Worm (Caenorhabditis elegans) whole organism, young adult: ENCODE results near the gene clec-123.

Source experiments
- B0019.2 ChIP-seq: fragments of 200-800 bp; sonication (Bioruptor generic); conservative IDR thresholded peaks from 2 replicates; pipeline ENCODE4 v1.3.6; 2022; ENCODE audit warnings: missing genetic modification reagents, missing genetic modification characterization, missing compliant biosample characterization
- B0261.1 ChIP-seq: sonication (generic microtip); optimal IDR thresholded peaks from 2 replicates; lab custom pipeline; 2016; ENCODE audit warnings: mild to moderate bottlenecking, missing genetic modification characterization, moderate library complexity, missing compliant biosample characterization
- F22D6.2 ChIP-seq: sonication (generic microtip); optimal IDR thresholded peaks from 2 replicates; lab custom pipeline; 2016; ENCODE audit warnings: mild to moderate bottlenecking, missing genetic modification characterization, missing compliant biosample characterization
- F57C9.4 ChIP-seq: sonication (generic microtip); optimal IDR thresholded peaks from 2 replicates; lab custom pipeline; 2017; ENCODE audit warnings: mild to moderate bottlenecking, missing genetic modification characterization, missing compliant biosample characterization
- K11D2.4 ChIP-seq: fragments of 200-800 bp; sonication (Bioruptor generic); IDR thresholded peaks from 2 replicates; pipeline ENCODE4 v1.3.6; 2022; ENCODE audit warnings: missing genetic modification reagents, missing genetic modification characterization, missing compliant biosample characterization
- Y53G8AR.9 ChIP-seq: fragments of 200-800 bp; sonication (Bioruptor generic); conservative IDR thresholded peaks from 2 replicates; pipeline ENCODE4 v1.3.6; 2022; ENCODE audit warnings: missing genetic modification reagents, missing genetic modification characterization, missing compliant biosample characterization
- Y67H2A.10 ChIP-seq: fragments of 200-800 bp; sonication (Bioruptor generic); conservative IDR thresholded peaks from 2 replicates; pipeline ENCODE4 v1.3.6; 2022; ENCODE audit warnings: missing genetic modification reagents, missing genetic modification characterization, missing compliant biosample characterization
- Y95B8A.8 ChIP-seq: fragments of 200-800 bp; sonication (Bioruptor generic); IDR thresholded peaks from 2 replicates; pipeline ENCODE4 v1.3.6; 2022; ENCODE audit warnings: missing genetic modification reagents, missing genetic modification characterization, missing compliant biosample characterization
- akir-1 ChIP-seq: fragments of 200-800 bp; sonication (Bioruptor generic); optimal IDR thresholded peaks from 2 replicates; lab custom pipeline; 2018; ENCODE audit warnings: mild to moderate bottlenecking, missing genetic modification characterization, moderate library complexity, missing compliant biosample characterization
- ama-1 ChIP-seq, 3 experiments: fragments of 150-350 bp in 1 of 3; sonication (generic microtip) in 2 of 3; optimal IDR thresholded peaks; 2 replicates each; lab custom pipeline; 2014 to 2018; ENCODE audit warnings: missing biosample characterization in 2 of 3, missing genetic modification characterization in 2 of 3, missing genetic modification reagents in 2 of 3
- athp-1 ChIP-seq: sonication (generic microtip); optimal IDR thresholded peaks from 2 replicates; lab custom pipeline; 2017; ENCODE audit warnings: mild to moderate bottlenecking, missing genetic modification characterization, missing compliant biosample characterization
- attf-3 ChIP-seq: fragments of 200-800 bp; sonication (Bioruptor generic); conservative IDR thresholded peaks from 2 replicates; pipeline ENCODE4 v1.3.6; 2022; ENCODE audit warnings: missing genetic modification reagents, missing genetic modification characterization, missing compliant biosample characterization
- bed-2 ChIP-seq: fragments of 200-800 bp; sonication (Bioruptor generic); IDR thresholded peaks from 2 replicates; pipeline ENCODE4 v1.3.6; 2022; ENCODE audit warnings: missing genetic modification reagents, missing genetic modification characterization, missing compliant biosample characterization
- ccch-3 ChIP-seq: fragments of 200-800 bp; sonication (Bioruptor generic); optimal IDR thresholded peaks from 2 replicates; lab custom pipeline; 2018; ENCODE audit warnings: mild to moderate bottlenecking, missing genetic modification characterization, missing compliant biosample characterization
- cebp-1 ChIP-seq, 2 experiments: fragments of 200-800 bp in 1 of 2; sonication (Bioruptor generic) in 1 of 2; sonication (generic microtip) in 1 of 2; IDR thresholded peaks in 1 of 2; optimal IDR thresholded peaks in 1 of 2; 2 replicates each; pipeline versions ENCODE4 v1.3.6 to Lab custom; 2017 to 2022; ENCODE audit warnings: missing compliant biosample characterization in 2 of 2, missing genetic modification characterization in 2 of 2, mild to moderate bottlenecking in 1 of 2, missing genetic modification reagents in 1 of 2, moderate library complexity in 1 of 2
- ceh-100 ChIP-seq: fragments of 200-800 bp; sonication (Bioruptor generic); IDR thresholded peaks from 2 replicates; pipeline ENCODE4 v1.3.6; 2022; ENCODE audit warnings: missing genetic modification reagents, missing genetic modification characterization, missing compliant biosample characterization
- ceh-40 ChIP-seq: fragments of 200-800 bp; sonication (Bioruptor generic); IDR thresholded peaks from 2 replicates; pipeline ENCODE4 v1.3.6; 2022; ENCODE audit warnings: missing genetic modification characterization, missing compliant biosample characterization
- chd-7 ChIP-seq: sonication (generic microtip); optimal IDR thresholded peaks from 2 replicates; lab custom pipeline; 2016; ENCODE audit warnings: mild to moderate bottlenecking, missing genetic modification characterization, moderate library complexity, missing compliant biosample characterization
- egl-44 ChIP-seq: fragments of 200-800 bp; sonication (Bioruptor generic); IDR thresholded peaks from 2 replicates; pipeline ENCODE4 v1.3.6; 2022; ENCODE audit warnings: missing genetic modification reagents, missing genetic modification characterization, missing compliant biosample characterization
- gei-17 ChIP-seq: fragments of 200-800 bp; sonication (Bioruptor generic); optimal IDR thresholded peaks from 2 replicates; lab custom pipeline; 2018; ENCODE audit warnings: mild to moderate bottlenecking, missing genetic modification characterization, missing compliant biosample characterization
- him-1 ChIP-seq: sonication (generic microtip); optimal IDR thresholded peaks from 2 replicates; lab custom pipeline; 2016; ENCODE audit warnings: missing genotype, missing genetic modification reagents, missing genetic modification characterization, missing compliant biosample characterization
- hlh-12 ChIP-seq: sonication (generic microtip); optimal IDR thresholded peaks from 2 replicates; lab custom pipeline; 2016; ENCODE audit warnings: missing genetic modification characterization, missing compliant biosample characterization
- hsf-1 ChIP-seq: fragments of 200-800 bp; sonication (Bioruptor generic); IDR thresholded peaks from 2 replicates; pipeline ENCODE4 v1.3.6; 2022; ENCODE audit warnings: missing genetic modification reagents, missing genetic modification characterization, missing compliant biosample characterization
- let-607 ChIP-seq, 2 experiments: fragments of 200-800 bp in 1 of 2; sonication (Bioruptor generic) in 1 of 2; sonication (generic microtip) in 1 of 2; optimal IDR thresholded peaks; 2 replicates each; lab custom pipeline; 2016 to 2018; ENCODE audit warnings: mild to moderate bottlenecking in 2 of 2, missing compliant biosample characterization in 2 of 2, missing genetic modification characterization in 2 of 2, moderate library complexity in 2 of 2, missing genotype in 1 of 2
- lsy-27 ChIP-seq: sonication (generic microtip); optimal IDR thresholded peaks from 2 replicates; lab custom pipeline; 2017; ENCODE audit warnings: missing genetic modification characterization, mild to moderate bottlenecking, missing compliant biosample characterization, antibody characterized with exemption, missing genotype, borderline replicate concordance; ENCODE audit not compliant: insufficient read depth
- madf-3 ChIP-seq: fragments of 200-800 bp; sonication (Bioruptor generic); IDR thresholded peaks from 2 replicates; pipeline ENCODE4 v1.3.6; 2022; ENCODE audit warnings: missing genetic modification reagents, missing genetic modification characterization, missing compliant biosample characterization
- mcd-1 ChIP-seq: fragments of 200-800 bp; sonication (Bioruptor generic); IDR thresholded peaks from 2 replicates; pipeline ENCODE4 v1.3.6; 2022; ENCODE audit warnings: missing genetic modification reagents, missing genetic modification characterization, missing compliant biosample characterization
- mxl-1 ChIP-seq: sonication (generic microtip); optimal IDR thresholded peaks from 2 replicates; lab custom pipeline; 2016; ENCODE audit warnings: missing genetic modification characterization, missing compliant biosample characterization
- nfya-1 ChIP-seq: sonication (generic microtip); optimal IDR thresholded peaks from 2 replicates; lab custom pipeline; 2017; ENCODE audit warnings: antibody characterized with exemption, missing compliant biosample characterization, missing genetic modification characterization, borderline replicate concordance; ENCODE audit not compliant: insufficient read depth
- nhr-179 ChIP-seq: sonication (generic microtip); optimal IDR thresholded peaks from 2 replicates; lab custom pipeline; 2016; ENCODE audit warnings: mild to moderate bottlenecking, missing genetic modification characterization, missing compliant biosample characterization
- nhr-27 ChIP-seq: fragments of 200-800 bp; sonication (Bioruptor generic); optimal IDR thresholded peaks from 2 replicates; lab custom pipeline; 2018; ENCODE audit warnings: mild to moderate bottlenecking, missing genetic modification characterization, moderate library complexity, missing compliant biosample characterization
- nhr-80 ChIP-seq: sonication (generic microtip); optimal IDR thresholded peaks from 2 replicates; lab custom pipeline; 2016; ENCODE audit warnings: missing genetic modification characterization, missing compliant biosample characterization
- rec-8 ChIP-seq, 2 experiments: sonication (generic microtip); optimal IDR thresholded peaks; 2 replicates each; lab custom pipeline; 2016; ENCODE audit warnings: mild to moderate bottlenecking in 2 of 2, missing genetic modification characterization in 2 of 2, missing genetic modification reagents in 2 of 2, missing genotype in 2 of 2, missing biosample characterization in 1 of 2, missing compliant biosample characterization in 1 of 2, moderate library complexity in 1 of 2
- tlf-1 ChIP-seq: fragments of 200-800 bp; sonication (Bioruptor generic); optimal IDR thresholded peaks from 2 replicates; lab custom pipeline; 2018; ENCODE audit warnings: mild to moderate bottlenecking, missing genetic modification characterization, missing compliant biosample characterization
- xnd-1 ChIP-seq: sonication (generic microtip); optimal IDR thresholded peaks from 2 replicates; lab custom pipeline; 2016; ENCODE audit warnings: missing genotype, missing genetic modification reagents, missing genetic modification characterization, missing compliant biosample characterization
- zim-3 ChIP-seq: sonication (generic microtip); optimal IDR thresholded peaks from 2 replicates; lab custom pipeline; 2017; ENCODE audit warnings: mild to moderate bottlenecking, missing genetic modification characterization, moderate library complexity, missing compliant biosample characterization
- ztf-22 ChIP-seq: fragments of 200-800 bp; sonication (Bioruptor generic); optimal IDR thresholded peaks from 2 replicates; lab custom pipeline; 2018; ENCODE audit warnings: mild to moderate bottlenecking, missing genetic modification characterization, moderate library complexity, missing compliant biosample characterization
- ztf-25 ChIP-seq: fragments of 200-800 bp; sonication (Bioruptor generic); IDR thresholded peaks from 2 replicates; pipeline ENCODE4 v1.3.6; 2022; ENCODE audit warnings: missing genetic modification reagents, missing genetic modification characterization, missing compliant biosample characterization
- ztf-28 ChIP-seq: fragments of 200-800 bp; sonication (Bioruptor generic); IDR thresholded peaks from 2 replicates; pipeline ENCODE4 v1.3.6; 2022; ENCODE audit warnings: missing genetic modification reagents, missing genetic modification characterization, missing compliant biosample characterization
- ztf-3 ChIP-seq: fragments of 200-800 bp; sonication (Bioruptor generic); optimal IDR thresholded peaks from 2 replicates; lab custom pipeline; 2018; ENCODE audit warnings: mild to moderate bottlenecking, missing genetic modification characterization, missing compliant biosample characterization

The clec-123 gene

DNA sequence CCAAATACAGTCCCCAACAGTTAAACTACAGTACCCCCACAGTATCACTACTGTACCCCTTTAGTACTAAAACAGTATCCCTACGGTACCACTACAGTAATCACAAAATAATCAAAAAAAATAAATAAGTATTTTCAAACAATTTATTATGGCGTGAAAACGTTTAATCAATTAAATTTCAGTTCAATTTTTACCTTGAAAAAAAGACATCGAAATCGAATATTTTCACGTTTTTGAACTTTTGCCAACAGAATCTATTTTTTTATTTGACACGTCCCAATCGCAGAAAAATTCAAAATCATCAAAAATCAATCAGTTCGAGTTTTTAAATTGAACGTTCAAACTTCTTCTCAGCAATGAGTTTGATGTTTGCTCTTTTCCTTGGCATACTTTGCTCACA is at the start of gene clec-123:
Gene clec-123 (plus strand): TSS at position 301 of the 400 bp plus-strand sequence.
- no peak for TF ChIP-seq ztf-28 (GFP tag; lab: Robert Waterston, UW)
- no peak for TF ChIP-seq B0261.1
- TF ChIP-seq ccch-3 (GFP tag; lab: Kevin White, UChicago) = no peak
- no peak for TF ChIP-seq F57C9.4 (tag; lab: Kevin White, UChicago)
- TF ChIP-seq bed-2 (GFP tag; lab: Robert Waterston, UW) = no peak
- TF ChIP-seq nfya-1 = no peak
- TF ChIP-seq hsf-1 (GFP tag; lab: Robert Waterston, UW) = no peak
- no peak for TF ChIP-seq ztf-3 (GFP tag; lab: Kevin White, UChicago)
- TF ChIP-seq hlh-12 (tag; lab: Kevin White, UChicago) = no peak
- no peak for TF ChIP-seq cebp-1 (GFP tag; IDR thresholded peaks at IDR 0.05; lab: Robert Waterston, UW)
- no peak for TF ChIP-seq cebp-1 (tag; optimal IDR thresholded peaks at IDR 0.05; lab: Kevin White, UChicago)
- TF ChIP-seq ceh-100 (GFP tag; lab: Robert Waterston, UW) = no peak
- TF ChIP-seq nhr-179 (tag; lab: Kevin White, UChicago) = no peak
- TF ChIP-seq, all 124 proteins: peak for 0

DNA sequence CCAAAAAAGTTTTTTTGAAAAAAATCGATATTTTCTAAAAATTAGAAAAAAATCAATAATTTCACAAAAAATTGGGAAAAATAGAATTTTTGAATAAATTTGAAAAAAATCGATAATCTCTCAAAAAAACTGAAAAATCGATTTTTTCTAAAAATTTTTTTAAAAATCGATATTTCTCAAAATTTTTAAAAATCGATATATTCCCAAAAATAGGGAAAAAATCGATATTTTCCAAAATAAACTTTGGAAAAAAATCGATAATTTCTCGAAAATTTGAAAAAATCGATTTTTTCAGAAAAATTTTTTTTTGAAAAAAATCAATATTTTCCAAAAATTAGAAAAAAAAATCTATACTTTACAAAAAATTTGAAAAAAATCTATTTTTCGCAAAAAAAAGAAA is 49.4 kb upstream of the clec-123 start:
- TF ChIP-seq nhr-80 (tag; lab: Kevin White, UChicago) (no peak), B0019.2 (GFP tag; lab: Robert Waterston, UW) (no peak), rec-8 (tag; optimal IDR thresholded peaks at IDR 0.05; lab: Kevin White, UChicago) (no peak), ama-1 (optimal IDR thresholded peaks at IDR 0.05; lab: Kevin White, UChicago) (no peak), ama-1 (GFP tag; optimal IDR thresholded peaks at IDR 0.05; lab: Kevin White, UChicago) (no peak), akir-1 (GFP tag; lab: Kevin White, UChicago) (no peak), mxl-1 (tag; lab: Kevin White, UChicago) (no peak), Y67H2A.10 (GFP tag; lab: Robert Waterston, UW) (no peak), nhr-179 (tag; lab: Kevin White, UChicago) (no peak)

DNA sequence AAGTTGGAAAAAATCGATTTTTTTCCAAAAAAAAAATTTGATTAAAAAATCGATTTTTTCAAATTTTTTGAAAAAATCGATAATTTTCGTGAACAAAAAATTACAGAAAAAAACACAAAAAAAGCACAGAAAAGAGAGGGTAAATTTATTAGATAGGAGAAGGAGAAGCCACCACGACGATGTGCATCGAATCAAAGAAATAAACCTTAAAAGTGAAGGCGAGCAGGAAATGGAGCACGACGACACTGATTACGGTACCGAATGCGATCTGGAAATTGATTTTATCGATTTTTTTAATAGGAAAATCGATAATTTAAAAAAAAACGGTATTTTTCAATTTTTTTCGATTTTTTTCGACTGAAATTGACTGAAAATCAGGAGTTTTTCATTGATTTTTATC is 48.9 kb upstream of the clec-123 start:
- TF ChIP-seq gei-17 (GFP tag; lab: Kevin White, UChicago) (no peak), F22D6.2 (tag; lab: Kevin White, UChicago) (no peak), Y95B8A.8 (GFP tag; lab: Robert Waterston, UW) (no peak), chd-7 (tag; lab: Kevin White, UChicago) (no peak), nfya-1 (no peak), ztf-25 (GFP tag; lab: Robert Waterston, UW) (no peak), ccch-3 (GFP tag; lab: Kevin White, UChicago) (no peak), mcd-1 (no peak), K11D2.4 (GFP tag; lab: Robert Waterston, UW) (no peak), hlh-12 (tag; lab: Kevin White, UChicago) (no peak), lsy-27 (tag; lab: Kevin White, UChicago) (no peak), ztf-28 (GFP tag; lab: Robert Waterston, UW) (no peak), nhr-27 (tag; lab: Kevin White, UChicago) (no peak), madf-3 (GFP tag; lab: Robert Waterston, UW) (no peak), him-1 (no peak), attf-3 (GFP tag; lab: Robert Waterston, UW) (no peak), B0019.2 (GFP tag; lab: Robert Waterston, UW) (no peak)

DNA sequence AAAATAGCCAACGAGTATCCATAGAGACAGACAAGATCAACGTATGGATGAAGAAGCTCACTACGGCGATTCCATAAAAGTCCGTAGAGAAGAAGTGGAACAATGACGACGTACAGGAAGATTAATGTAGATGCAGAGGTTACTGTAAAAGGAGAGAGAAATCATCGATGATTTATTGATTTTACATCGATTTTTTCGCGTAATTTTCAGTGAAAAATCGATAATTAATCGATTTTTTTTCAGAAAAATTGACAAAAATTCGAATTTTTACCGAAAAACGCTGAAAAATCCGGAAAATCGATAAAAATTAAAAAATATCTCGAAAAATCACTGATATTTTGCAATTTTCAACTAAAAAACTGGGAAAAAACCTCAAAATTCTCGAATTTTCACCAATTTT is 47.6 kb upstream of the clec-123 start:
- TF ChIP-seq nhr-179 (tag; lab: Kevin White, UChicago) = no peak
- TF ChIP-seq athp-1 (tag; lab: Kevin White, UChicago) = no peak
- TF ChIP-seq egl-44 (GFP tag; lab: Robert Waterston, UW) = no peak
- TF ChIP-seq F22D6.2 (tag; lab: Kevin White, UChicago) = no peak
- TF ChIP-seq tlf-1 (GFP tag; lab: Kevin White, UChicago) = no peak
- TF ChIP-seq chd-7 (tag; lab: Kevin White, UChicago) = no peak
- TF ChIP-seq ztf-22 (GFP tag; lab: Kevin White, UChicago) = no peak
- no peak for TF ChIP-seq Y53G8AR.9 (GFP tag; lab: Robert Waterston, UW)
- TF ChIP-seq ceh-40 (GFP tag; lab: Robert Waterston, UW) = no peak
- no peak for TF ChIP-seq let-607 (tag; optimal IDR thresholded peaks at IDR 0.05; lab: Kevin White, UChicago)
- TF ChIP-seq zim-3 (tag; lab: Kevin White, UChicago) = no peak
- no peak for TF ChIP-seq xnd-1 (tag; lab: Kevin White, UChicago)
- TF ChIP-seq mcd-1 = no peak
- TF ChIP-seq, all 124 proteins: peak for 0
